Fruit fly (Drosophila melanogaster): ENCODE measurements around the gene Mp.

Mp gene

DNA sequence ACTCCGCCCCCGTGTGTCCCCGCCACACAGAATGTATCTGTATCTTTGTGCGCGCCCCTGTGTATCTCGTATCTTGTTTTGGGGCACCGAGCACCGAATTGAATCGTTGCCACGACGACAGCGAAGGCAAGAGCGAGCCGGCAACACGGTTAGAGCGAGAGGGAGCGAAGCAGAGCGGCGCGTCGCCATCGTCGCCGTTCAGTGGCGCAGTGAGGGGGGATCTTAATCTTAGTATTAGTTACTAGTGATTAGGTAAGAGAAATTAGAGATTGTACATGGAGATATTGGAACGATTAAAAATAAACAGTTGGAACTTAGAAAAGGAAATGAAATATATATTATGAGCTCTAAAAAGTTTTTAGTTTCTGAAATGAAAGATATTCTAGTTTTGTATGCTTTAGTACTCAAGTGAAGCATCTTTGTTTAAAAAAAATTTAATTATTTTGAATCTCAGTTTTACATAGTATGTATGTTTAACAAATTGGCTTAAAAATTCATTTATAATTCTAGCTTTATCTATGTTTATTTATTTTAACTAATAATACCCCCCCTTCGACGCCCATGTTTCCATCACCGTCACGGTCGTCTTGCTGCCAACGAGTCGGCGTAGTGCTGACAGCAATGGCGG lies 9.6 kb upstream of the Mp start (continued):
- peak; percentile 23 for TF ChIP-seq stwl (tag; optimal IDR thresholded peaks at IDR 0.05)
- TF ChIP-seq kah (GFP tag; optimal IDR thresholded peaks at IDR 0.05) = peak; percentile 76
- peak; percentile 55; the same call in 2 of the 3 replicates for TF ChIP-seq CG2889 (GFP tag; IDR thresholded peaks at IDR 0.05)
- peak; percentile 82 for TF ChIP-seq stc (GFP tag; IDR thresholded peaks at IDR 0.05)
- no peak for TF ChIP-seq Trl (optimal IDR thresholded peaks at IDR 0.05)
- peak; percentile 72 for TF ChIP-seq Trl (GFP tag; optimal IDR thresholded peaks at IDR 0.05)
- TF ChIP-seq bbx (GFP tag; IDR thresholded peaks at IDR 0.05; ENCODE audit: partially characterized antibody) = peak; percentile 28; the same call in 1 of the 2 replicates
- peak; percentile 96 for TF ChIP-seq bcd (GFP tag; optimal IDR thresholded peaks at IDR 0.05)
- TF ChIP-seq CG43689 (GFP tag; IDR thresholded peaks at IDR 0.05) = no peak; the same call in 1 of the 2 replicates
- peak; percentile 36 for TF ChIP-seq da (GFP tag; optimal IDR thresholded peaks at IDR 0.05)
- TF ChIP-seq HHEX (GFP tag; optimal IDR thresholded peaks at IDR 0.05) = peak; percentile 92
- peak; percentile 51 for TF ChIP-seq CG1603 (tag; optimal IDR thresholded peaks at IDR 0.05)
- peak; percentile 89 for TF ChIP-seq CG10654 (GFP tag; optimal IDR thresholded peaks at IDR 0.05)
- peak; percentile 94 for TF ChIP-seq odd (GFP tag; optimal IDR thresholded peaks at IDR 0.05)
- TF ChIP-seq otp (GFP tag; IDR thresholded peaks at IDR 0.05) = 0 out of 3 replicates have a peak, but pooled peaks have one; percentile 19
- TF ChIP-seq az2 (GFP tag; optimal IDR thresholded peaks at IDR 0.05) = peak; percentile 89
- TF ChIP-seq Hr39 (optimal IDR thresholded peaks at IDR 0.05) = no peak
- peak; percentile 97 for TF ChIP-seq CG14710 (tag; optimal IDR thresholded peaks at IDR 0.05)
- no peak for TF ChIP-seq sima (GFP tag; optimal IDR thresholded peaks at IDR 0.05)
- TF ChIP-seq crp (GFP tag; optimal IDR thresholded peaks at IDR 0.05) = peak in 1 of 2 experiments; percentile 45
- TF ChIP-seq HmgD (GFP tag; optimal IDR thresholded peaks at IDR 0.05) = no peak
- peak; percentile 78 for TF ChIP-seq CG9932 (GFP tag; IDR thresholded peaks at IDR 0.05)
- no peak for TF ChIP-seq ERR (GFP tag; optimal IDR thresholded peaks at IDR 0.05)
- peak; percentile 94 for TF ChIP-seq CG10209 (GFP tag; optimal IDR thresholded peaks at IDR 0.05)
- peak; percentile 99 for TF ChIP-seq Sox100B (GFP tag; optimal IDR thresholded peaks at IDR 0.05)
- TF ChIP-seq Sry-δ (GFP tag; optimal IDR thresholded peaks at IDR 0.05) = peak; percentile 19
- TF ChIP-seq tio (GFP tag; optimal IDR thresholded peaks at IDR 0.05) = peak; percentile 89
- TF ChIP-seq CG15696 (tag; optimal IDR thresholded peaks at IDR 0.05) = peak; percentile 92
- TF ChIP-seq CG15269 (tag; optimal IDR thresholded peaks at IDR 0.05) = peak; percentile 90
- TF ChIP-seq CG13775 (GFP tag; optimal IDR thresholded peaks at IDR 0.05) = peak; percentile 91
- peak; percentile 36 for TF ChIP-seq CG9876 (GFP tag; optimal IDR thresholded peaks at IDR 0.05)
- peak; percentile 49 to 94 for TF ChIP-seq Hr51 (GFP tag; optimal IDR thresholded peaks at IDR 0.05)
- peak; percentile 88 for TF ChIP-seq Chrac-16 (GFP tag; optimal IDR thresholded peaks at IDR 0.05)
- peak; percentile 8 for TF ChIP-seq CG7987 (GFP tag; optimal IDR thresholded peaks at IDR 0.05)
- peak; percentile 97 for TF ChIP-seq CG2712 (tag; optimal IDR thresholded peaks at IDR 0.05)
- TF ChIP-seq salm (tag; optimal IDR thresholded peaks at IDR 0.05) = peak; percentile 65
- peak; percentile 45 for TF ChIP-seq pho (GFP tag; optimal IDR thresholded peaks at IDR 0.05)
- TF ChIP-seq CG4282 (GFP tag; optimal IDR thresholded peaks at IDR 0.05) = no peak
- peak; percentile 81 for TF ChIP-seq CG3847 (GFP tag; IDR thresholded peaks at IDR 0.05)
- TF ChIP-seq CG14860 (GFP tag; IDR thresholded peaks at IDR 0.05; ENCODE audit: partially characterized antibody) = no peak
- peak; percentile 58; the same call in 1 of the 2 replicates for TF ChIP-seq GATAe (GFP tag; conservative IDR thresholded peaks at IDR 0.05)
- peak; percentile 78; the same call in 2 of the 3 replicates for TF ChIP-seq Mrtf (GFP tag; IDR thresholded peaks at IDR 0.05)
- no peak for TF ChIP-seq fru (optimal IDR thresholded peaks at IDR 0.05)
- peak; percentile 65 for TF ChIP-seq ase (GFP tag; IDR thresholded peaks at IDR 0.05)
- TF ChIP-seq CG9817 (tag; optimal IDR thresholded peaks at IDR 0.05) = peak; percentile 81
- TF ChIP-seq CG12744 (GFP tag; optimal IDR thresholded peaks at IDR 0.05) = no peak
- peak; percentile 58 for TF ChIP-seq CG12299 (tag; optimal IDR thresholded peaks at IDR 0.05)
- TF ChIP-seq knrl (GFP tag; IDR thresholded peaks at IDR 0.05; ENCODE audit: partially characterized antibody) = no peak
- no peak; the same call in 2 of the 3 replicates for TF ChIP-seq Doc3 (GFP tag; IDR thresholded peaks at IDR 0.05; ENCODE audit: partially characterized antibody)
- peak; percentile 80 for TF ChIP-seq slbo (GFP tag; IDR thresholded peaks at IDR 0.05)
